Fruit fly (Drosophila melanogaster) whole organism, prepupa: ENCODE results near the gene CG14565.

Source experiments
- CG6854 ChIP-seq: fragments of 200-800 bp; sonication (Bioruptor generic); optimal IDR thresholded peaks from 2 replicates; lab custom pipeline; 2017; ENCODE audit warnings: missing biosample characterization, mild to moderate bottlenecking, missing genetic modification characterization
- Gug ChIP-seq: fragments of 200-800 bp; sonication (Bioruptor generic); IDR thresholded peaks from 2 replicates; pipeline ENCODE4 v1.3.6; 2022; ENCODE audit warnings: missing biosample characterization, missing genetic modification characterization

DNA sequence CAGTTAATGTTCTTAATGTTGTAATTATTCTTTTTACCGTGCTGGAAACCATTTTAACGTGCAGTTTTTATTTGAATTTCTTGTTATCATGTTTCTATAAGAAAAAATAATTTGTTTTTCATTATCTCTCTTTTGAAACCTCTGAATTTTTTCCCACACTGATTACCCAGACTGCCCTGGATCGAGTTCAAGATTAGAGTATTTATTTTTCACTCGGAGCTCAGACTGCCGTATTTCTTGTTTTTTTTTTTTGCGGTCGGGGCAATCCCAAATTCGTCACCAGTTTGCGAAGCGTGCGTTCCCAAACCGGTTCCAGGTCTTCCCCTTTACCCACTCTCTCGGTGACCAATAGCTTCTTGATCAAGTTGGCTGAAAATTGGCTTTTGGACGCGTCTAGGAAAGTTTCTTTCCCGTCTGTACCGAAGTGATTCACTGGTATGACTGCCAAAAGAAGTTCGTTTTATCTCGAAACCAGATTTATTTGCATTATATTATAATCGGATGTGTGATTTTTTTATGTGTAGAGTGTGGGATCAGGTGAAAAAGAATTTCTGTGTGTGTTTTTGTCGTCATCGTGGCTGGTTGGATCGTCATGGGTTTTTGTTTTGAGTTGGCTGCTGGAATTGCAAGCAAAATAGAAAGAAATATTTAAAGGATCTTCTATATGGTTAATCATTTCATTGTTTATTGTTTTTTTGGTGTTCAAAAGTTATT lies 4.9 kb downstream of the CG14565 start:
- TF ChIP-seq CG6854 (GFP tag; lab: Kevin White, UChicago) (no peak), Gug (no peak)
